Fruit fly (Drosophila melanogaster) whole organism, wandering third instar larva: Measurements from ENCODE around the gene Mpc1.

ENCODE experiments used
- CG32264 ChIP-seq: fragments of 200-800 bp; sonication (Bioruptor generic); optimal IDR thresholded peaks from 2 replicates; lab custom pipeline; 2016; ENCODE audit warnings: missing biosample characterization, missing genetic modification characterization
- CG9705 ChIP-seq: fragments of 200-800 bp; sonication (Bioruptor generic); optimal IDR thresholded peaks from 2 replicates; lab custom pipeline; 2018; ENCODE audit warnings: missing biosample characterization, mild to moderate bottlenecking, missing genetic modification characterization
- Dif ChIP-seq: fragments of 200-275, 200-300 bp; sonication (Bioruptor generic); optimal IDR thresholded peaks from 2 replicates; lab custom pipeline; 2018; ENCODE audit warnings: missing biosample characterization, missing genetic modification characterization; ENCODE audit not compliant: partially characterized antibody
- HLH106 ChIP-seq: fragments of 200-800 bp; optimal IDR thresholded peaks from 3 replicates; lab custom pipeline; 2019; ENCODE audit warnings: missing biosample characterization, mild to moderate bottlenecking, missing genetic modification characterization, moderate library complexity
- Hr78 ChIP-seq: fragments of >200 bp; optimal IDR thresholded peaks from 2 replicates; lab custom pipeline; 2017; ENCODE audit warnings: missing biosample characterization, missing genetic modification characterization
- Mio ChIP-seq: sonication (Bioruptor generic); optimal IDR thresholded peaks from 2 replicates; lab custom pipeline; 2016; ENCODE audit warnings: missing biosample characterization, missing genetic modification characterization
- N ChIP-seq: fragments of >200 bp; optimal IDR thresholded peaks from 2 replicates; lab custom pipeline; 2018; ENCODE audit warnings: missing biosample characterization, missing external identifiers, missing genetic modification characterization
- Rel ChIP-seq, 2 experiments: fragments of 200-800 bp; sonication (Bioruptor generic) in 1 of 2; optimal IDR thresholded peaks; 2 replicates in 1 of 2; 3 replicates in 1 of 2; lab custom pipeline; 2016 to 2019; ENCODE audit warnings: mild to moderate bottlenecking in 2 of 2, missing biosample characterization in 2 of 2, missing genetic modification characterization in 2 of 2, moderate library complexity in 1 of 2
- Vsx2 ChIP-seq: fragments of 200-300, 225-300 bp; sonication (Bioruptor generic); optimal IDR thresholded peaks from 2 replicates; lab custom pipeline; 2018; ENCODE audit warnings: missing biosample characterization, missing genetic modification characterization; ENCODE audit not compliant: partially characterized antibody
- br ChIP-seq: fragments of 200-800 bp; sonication (Bioruptor generic); optimal IDR thresholded peaks from 2 replicates; lab custom pipeline; 2016; ENCODE audit warnings: missing biosample characterization, missing genetic modification characterization
- brk ChIP-seq: fragments of 200-800 bp; sonication (Bioruptor generic); optimal IDR thresholded peaks from 2 replicates; lab custom pipeline; 2016; ENCODE audit warnings: missing biosample characterization, mild to moderate bottlenecking, missing genetic modification characterization
- dl ChIP-seq, 2 experiments: fragments of 175-275, 200-275 bp in 1 of 2; fragments of 200-275 bp in 1 of 2; sonication (Bioruptor generic); optimal IDR thresholded peaks; lab custom pipeline; 2018; ENCODE audit warnings: mild to moderate bottlenecking in 2 of 2, missing biosample characterization in 2 of 2, missing genetic modification characterization in 2 of 2, moderate library complexity in 2 of 2; ENCODE audit not compliant: partially characterized antibody in 2 of 2, insufficient read depth in 1 of 2
- ey ChIP-seq: fragments of 200-800 bp; sonication (Bioruptor generic); optimal IDR thresholded peaks from 2 replicates; lab custom pipeline; 2016; ENCODE audit warnings: missing biosample characterization, missing genetic modification characterization
- foxo ChIP-seq, 2 experiments: fragments of 200-800 bp; sonication (Bioruptor generic); optimal IDR thresholded peaks; 2 replicates in 1 of 2; 3 replicates in 1 of 2; lab custom pipeline; 2016 to 2017; ENCODE audit warnings: missing biosample characterization in 2 of 2, missing genetic modification characterization in 2 of 2
- fru ChIP-seq: fragments of 200-800 bp; sonication (Bioruptor generic); optimal IDR thresholded peaks from 3 replicates; lab custom pipeline; 2016; ENCODE audit warnings: missing biosample characterization, mild to moderate bottlenecking, missing genetic modification characterization
- h ChIP-seq: fragments of 200-800 bp; sonication (Bioruptor generic); optimal IDR thresholded peaks from 3 replicates; lab custom pipeline; 2016; ENCODE audit warnings: missing biosample characterization, mild to moderate bottlenecking, missing genetic modification characterization
- jim ChIP-seq: fragments of 175-275, 200-325 bp; sonication (Bioruptor generic); optimal IDR thresholded peaks from 2 replicates; lab custom pipeline; 2016; ENCODE audit warnings: missing biosample characterization, mild to moderate bottlenecking, missing genetic modification characterization
- pan ChIP-seq: fragments of >200 bp; optimal IDR thresholded peaks from 2 replicates; lab custom pipeline; 2017
- psq ChIP-seq: fragments of 200-800 bp; sonication (Bioruptor generic); optimal IDR thresholded peaks from 3 replicates; lab custom pipeline; 2017; ENCODE audit warnings: missing biosample characterization, mild to moderate bottlenecking, missing genetic modification characterization, moderate library complexity
- rgr ChIP-seq: fragments of 200-800 bp; sonication (Bioruptor generic); optimal IDR thresholded peaks from 3 replicates; lab custom pipeline; 2016; ENCODE audit warnings: missing biosample characterization, mild to moderate bottlenecking, missing genetic modification characterization
- sage ChIP-seq: fragments of 200-800 bp; sonication (Bioruptor generic); optimal IDR thresholded peaks from 2 replicates; lab custom pipeline; 2016; ENCODE audit warnings: missing biosample characterization, mild to moderate bottlenecking, missing genetic modification characterization
- sv ChIP-seq: fragments of 200-800 bp; sonication (Bioruptor generic); optimal IDR thresholded peaks from 3 replicates; lab custom pipeline; 2016; ENCODE audit warnings: missing biosample characterization, missing genetic modification characterization
- tai ChIP-seq: sonication (Bioruptor generic); optimal IDR thresholded peaks from 2 replicates; lab custom pipeline; 2016; ENCODE audit warnings: missing biosample characterization, missing genetic modification characterization
- usp ChIP-seq: fragments of >200 bp; optimal IDR thresholded peaks from 2 replicates; lab custom pipeline; 2017; ENCODE audit warnings: missing biosample characterization, missing genetic modification characterization
- woc ChIP-seq: sonication (Bioruptor generic); optimal IDR thresholded peaks from 2 replicates; lab custom pipeline; 2016; ENCODE audit warnings: missing biosample characterization, mild to moderate bottlenecking, missing genetic modification characterization

Mpc1 gene

DNA sequence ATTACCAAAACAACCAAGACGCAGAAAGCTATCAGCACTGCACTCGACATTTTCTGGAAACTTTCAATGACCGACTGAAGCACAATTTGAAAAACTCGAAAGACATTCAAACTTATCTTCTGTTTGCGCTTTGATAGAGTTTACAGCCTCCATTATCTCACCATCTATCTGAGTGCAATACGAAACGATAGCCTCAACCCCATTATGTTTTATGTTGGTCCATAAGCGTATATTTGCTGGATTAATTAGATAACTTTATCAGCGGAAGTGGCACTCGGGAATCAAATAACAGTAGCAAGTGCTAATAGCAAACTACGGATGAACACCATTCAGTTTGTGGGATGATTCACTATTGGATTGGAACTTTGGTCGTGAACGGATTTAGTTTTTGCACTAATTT lies 25.6 kb downstream of the Mpc1 start, which contains the start of gene CG34284:
Gene CG34284 (minus strand): TSS at position 76 of the 400 bp plus-strand sequence.
- no peak for TF ChIP-seq brk (GFP tag; lab: Kevin White, UChicago)
- TF ChIP-seq ey (GFP tag; lab: Kevin White, UChicago), result no peak
- TF ChIP-seq pan (lab: Kevin White, UChicago), result no peak
- TF ChIP-seq Hr78 (GFP tag; lab: Kevin White, UChicago), result no peak
- no peak for TF ChIP-seq foxo (GFP tag; optimal IDR thresholded peaks at IDR 0.05; lab: Kevin White, UChicago)
- no peak for TF ChIP-seq CG32264 (GFP tag; lab: Kevin White, UChicago)
- TF ChIP-seq br (GFP tag; lab: Kevin White, UChicago), result no peak
- TF ChIP-seq rgr, result no peak
- no peak for TF ChIP-seq tai (GFP tag; lab: Kevin White, UChicago)
- TF ChIP-seq usp (GFP tag; lab: Kevin White, UChicago), result no peak
- no peak for TF ChIP-seq Vsx2 (GFP tag; lab: Kevin White, UChicago)

DNA sequence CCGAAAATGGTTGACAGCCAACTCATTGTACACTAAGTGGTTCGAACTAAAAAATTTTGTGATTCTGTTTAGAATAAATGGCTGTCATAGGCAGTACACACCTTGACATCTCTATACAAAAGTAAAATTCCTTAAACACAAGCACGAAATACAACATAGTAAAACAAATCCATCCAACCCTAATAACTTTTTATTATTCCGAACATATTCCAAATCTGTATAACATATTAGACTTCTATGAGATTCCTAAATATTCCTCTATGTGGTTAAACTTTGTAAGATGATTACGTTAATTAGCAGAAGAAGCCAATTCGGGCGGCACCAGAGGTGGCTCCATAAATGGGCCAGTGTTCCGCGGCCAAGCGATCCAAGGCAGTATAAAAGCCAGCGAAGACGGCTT lies 26.3 kb downstream of the Mpc1 start, which contains the start of gene CG14294:
Gene CG14294 (minus strand): TSS at position 101 of the 400 bp plus-strand sequence.
- TF ChIP-seq sv (GFP tag; lab: Kevin White, UChicago) (no peak), Hr78 (GFP tag; lab: Kevin White, UChicago) (no peak), tai (GFP tag; lab: Kevin White, UChicago) (no peak), ey (GFP tag; lab: Kevin White, UChicago) (no peak), psq (GFP tag; lab: Kevin White, UChicago) (no peak), fru (GFP tag; lab: Kevin White, UChicago) (no peak), br (GFP tag; lab: Kevin White, UChicago) (no peak), sage (GFP tag; lab: Kevin White, UChicago) (no peak), Vsx2 (GFP tag; lab: Kevin White, UChicago) (no peak)

DNA sequence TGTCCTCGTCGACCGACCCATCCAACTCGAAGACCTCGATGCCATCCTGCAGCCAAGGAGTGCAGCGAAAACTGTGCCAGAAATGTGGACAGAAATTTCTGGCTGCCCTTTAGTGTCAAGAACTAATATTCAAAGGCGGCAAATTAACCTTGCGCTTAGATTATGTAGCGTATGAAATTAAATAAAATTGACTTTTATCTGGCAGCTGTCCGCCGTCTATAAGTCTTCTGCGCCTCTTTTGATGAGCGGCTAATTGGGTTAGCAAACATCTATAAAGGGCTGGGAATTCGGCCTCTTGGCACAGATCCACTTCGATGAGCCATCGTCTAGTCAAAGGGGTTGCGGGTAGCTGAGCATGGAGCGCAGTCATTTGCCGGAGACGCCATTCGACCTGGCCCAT lies 29.3 kb downstream of the Mpc1 start, which contains the start of gene Rh2:
Gene Rh2 (plus strand): TSS at position 301 of the 400 bp plus-strand sequence.
- TF ChIP-seq N (GFP tag; lab: Kevin White, UChicago), result no peak

DNA sequence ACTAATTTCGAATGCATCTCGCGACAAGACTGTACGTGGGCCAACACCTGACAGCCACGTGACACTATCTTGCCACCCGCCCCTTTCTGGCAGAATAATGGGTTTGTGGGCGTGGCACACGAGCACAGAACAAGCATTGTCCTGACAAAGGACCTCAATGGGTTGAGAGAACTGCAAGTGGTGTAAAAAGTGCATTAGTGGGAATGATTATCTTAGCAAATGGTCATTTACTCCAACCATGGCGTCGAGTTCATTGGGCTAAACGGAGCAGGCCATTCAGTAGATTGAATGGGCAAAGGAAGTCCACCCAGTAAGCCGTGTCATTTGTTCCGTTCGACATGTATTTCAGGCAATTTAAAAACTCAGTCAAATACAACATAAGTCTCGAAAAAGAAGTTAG lies 30.6 kb downstream of the Mpc1 start, which contains the start of gene CG14297:
Gene CG14297 (plus strand): TSS at position 301 of the 400 bp plus-strand sequence.
- no peak for TF ChIP-seq Dif (GFP tag; lab: Kevin White, UChicago)
- no peak for TF ChIP-seq CG9705 (GFP tag; lab: Kevin White, UChicago)
- TF ChIP-seq ey (GFP tag; lab: Kevin White, UChicago), result no peak
- TF ChIP-seq, all 38 proteins: peak for 0

DNA sequence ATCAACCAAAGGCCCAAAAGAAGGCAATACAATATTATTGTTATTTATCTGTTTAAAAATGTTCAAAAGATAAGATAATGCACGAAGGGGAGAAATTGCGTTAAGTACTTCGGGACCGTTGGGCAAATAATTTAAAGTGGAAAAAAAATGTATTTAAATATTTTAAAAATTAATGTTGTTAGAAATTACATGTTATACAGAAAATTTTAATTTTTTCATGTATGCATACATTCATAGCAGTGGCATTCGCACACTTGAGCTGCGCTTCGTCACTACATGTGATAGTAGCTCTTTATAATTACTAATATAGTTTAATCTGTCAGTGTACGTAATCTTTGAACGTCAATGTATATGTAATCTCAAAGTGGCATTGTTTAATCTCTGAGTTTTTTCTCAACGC lies 33.2 kb downstream of the Mpc1 start:
- TF ChIP-seq sage (GFP tag; lab: Kevin White, UChicago) (no peak), Rel (GFP tag; optimal IDR thresholded peaks at IDR 0.05; lab: Kevin White, UChicago) (no peak), Rel (tag; optimal IDR thresholded peaks at IDR 0.05; lab: Kevin White, UChicago) (peak; percentile 32), Vsx2 (GFP tag; lab: Kevin White, UChicago) (no peak), h (GFP tag; lab: Kevin White, UChicago) (peak; percentile 45), tai (GFP tag; lab: Kevin White, UChicago) (no peak), N (GFP tag; lab: Kevin White, UChicago) (no peak), jim (GFP tag; lab: Kevin White, UChicago) (no peak), br (GFP tag; lab: Kevin White, UChicago) (no peak), usp (GFP tag; lab: Kevin White, UChicago) (no peak), foxo (GFP tag; optimal IDR thresholded peaks at IDR 0.05; lab: Kevin White, UChicago) (peak in 1 of 2 experiments; percentile 39), CG9705 (GFP tag; lab: Kevin White, UChicago) (no peak), Hr78 (GFP tag; lab: Kevin White, UChicago) (no peak), woc (GFP tag; lab: Kevin White, UChicago) (no peak), HLH106 (tag; lab: Kevin White, UChicago) (peak; percentile 75), dl (GFP tag; optimal IDR thresholded peaks at IDR 0.05; lab: Kevin White, UChicago; ENCODE audit: insufficient read depth in 1 of 2, partially characterized antibody in 2 of 2) (no peak), Mio (GFP tag; lab: Kevin White, UChicago) (no peak)
- TF ChIP-seq, all 38 proteins: peak for 4
